Fruit fly (Drosophila melanogaster): Measurements from ENCODE around the gene kto.

kto gene

dm6 chr3L:19791688-19792073 lies 44.7 kb upstream of the kto start (continued):
- TF ChIP-seq Fer2 (tag; optimal IDR thresholded peaks at IDR 0.05) (no peak), CG10321 (GFP tag; IDR thresholded peaks at IDR 0.05) (peak; percentile 83), shn (GFP tag; optimal IDR thresholded peaks at IDR 0.05) (no peak), CG13894 (tag; optimal IDR thresholded peaks at IDR 0.05) (peak; percentile 49), trem (tag; optimal IDR thresholded peaks at IDR 0.05) (no peak), stc (GFP tag; IDR thresholded peaks at IDR 0.05) (0 out of 2 replicates have a peak, but pooled peaks have one; percentile 18), CG4424 (GFP tag; optimal IDR thresholded peaks at IDR 0.05) (no peak), YL-1 (GFP tag; optimal IDR thresholded peaks at IDR 0.05) (no peak), CG6689 (GFP tag; IDR thresholded peaks at IDR 0.05) (0 out of 2 replicates have a peak, but pooled peaks have one; percentile 4), CG33213 (GFP tag; optimal IDR thresholded peaks at IDR 0.05) (no peak), CG11085 (GFP tag; IDR thresholded peaks at IDR 0.05) (no peak), nerfin-2 (GFP tag; IDR thresholded peaks at IDR 0.05; ENCODE audit: partially characterized antibody) (no peak), az2 (GFP tag; optimal IDR thresholded peaks at IDR 0.05) (no peak), salm (tag; optimal IDR thresholded peaks at IDR 0.05) (peak; percentile 1), CG3163 (GFP tag; optimal IDR thresholded peaks at IDR 0.05) (peak; percentile 21), NC2β (GFP tag; optimal IDR thresholded peaks at IDR 0.05) (no peak), CG9797 (GFP tag; optimal IDR thresholded peaks at IDR 0.05) (no peak), mld (GFP tag; IDR thresholded peaks at IDR 0.05; ENCODE audit: partially characterized antibody) (no peak), bigmax (GFP tag; optimal IDR thresholded peaks at IDR 0.05) (no peak), sima (GFP tag; optimal IDR thresholded peaks at IDR 0.05) (no peak), CG7987 (GFP tag; optimal IDR thresholded peaks at IDR 0.05) (peak; percentile 17), br (optimal IDR thresholded peaks at IDR 0.05) (no peak), Nf-YB (GFP tag; optimal IDR thresholded peaks at IDR 0.05) (peak; percentile 12), MTF-1 (GFP tag; optimal IDR thresholded peaks at IDR 0.05; ENCODE audit: borderline replicate concordance) (no peak), CG9932 (GFP tag; IDR thresholded peaks at IDR 0.05) (peak; percentile 29; the same call in 1 of the 2 replicates), peb (GFP tag; IDR thresholded peaks at IDR 0.05) (peak; percentile 30; the same call in 1 of the 2 replicates), slp2 (GFP tag; optimal IDR thresholded peaks at IDR 0.05) (no peak), CkIIα-i1 (GFP tag; IDR thresholded peaks at IDR 0.05) (no peak), Myb (GFP tag; optimal IDR thresholded peaks at IDR 0.05) (no peak), CG12071 (GFP tag; optimal IDR thresholded peaks at IDR 0.05) (peak; percentile 41), jumu (GFP tag; optimal IDR thresholded peaks at IDR 0.05) (no peak), eyg (GFP tag; optimal IDR thresholded peaks at IDR 0.05) (no peak), cad (GFP tag; optimal IDR thresholded peaks at IDR 0.05) (peak; percentile 53), Abd-B (GFP tag; optimal IDR thresholded peaks at IDR 0.05) (peak; percentile 35), pan (optimal IDR thresholded peaks at IDR 0.05) (no peak), pan (GFP tag; optimal IDR thresholded peaks at IDR 0.05 in 1 of 2, IDR thresholded peaks at IDR 0.05 in 1 of 2) (peak in 1 of 2 experiments; percentile 27), CG14965 (GFP tag; optimal IDR thresholded peaks at IDR 0.05; ENCODE audit: borderline replicate concordance) (no peak), disco-r (GFP tag; optimal IDR thresholded peaks at IDR 0.05) (no peak), CG10267 (tag; optimal IDR thresholded peaks at IDR 0.05) (no peak), CG18599 (GFP tag; optimal IDR thresholded peaks at IDR 0.05) (peak; percentile 54), Atf-2 (GFP tag; optimal IDR thresholded peaks at IDR 0.05) (no peak), CG6813 (GFP tag; optimal IDR thresholded peaks at IDR 0.05) (peak; percentile 33), croc (GFP tag; conservative IDR thresholded peaks at IDR 0.05) (no peak), odd (GFP tag; optimal IDR thresholded peaks at IDR 0.05) (peak; percentile 20), gfzf (GFP tag; optimal IDR thresholded peaks at IDR 0.05) (no peak), seq (GFP tag; IDR thresholded peaks at IDR 0.05) (peak; percentile 27; the same call in 1 of the 2 replicates), crol (GFP tag; IDR thresholded peaks at IDR 0.05) (peak; percentile 86), kni (GFP tag; optimal IDR thresholded peaks at IDR 0.05) (peak; percentile 89), ATbp (GFP tag; optimal IDR thresholded peaks at IDR 0.05) (peak; percentile 5), zfh1 (GFP tag; IDR thresholded peaks at IDR 0.05) (peak; percentile 15; the same call in 1 of the 3 replicates), CG8290 (GFP tag; optimal IDR thresholded peaks at IDR 0.05) (no peak), CG8290 (tag; optimal IDR thresholded peaks at IDR 0.05) (peak in 1 of 2 experiments; percentile 52)

Measured in whole organism, embryonic.